Worm (Caenorhabditis elegans) whole organism, early embryonic: ENCODE results near the gene rpb-8.

ENCODE experiments used
- ceh-13 ChIP-seq: fragments of 200-800 bp; sonication (Bioruptor generic); optimal IDR thresholded peaks from 2 replicates; lab custom pipeline; 2018; ENCODE audit warnings: mild to moderate bottlenecking, missing genetic modification characterization, missing compliant biosample characterization
- tra-4 ChIP-seq: sonication (generic microtip); optimal IDR thresholded peaks from 2 replicates; lab custom pipeline; 2017; ENCODE audit warnings: missing genetic modification characterization, missing compliant biosample characterization

DNA sequence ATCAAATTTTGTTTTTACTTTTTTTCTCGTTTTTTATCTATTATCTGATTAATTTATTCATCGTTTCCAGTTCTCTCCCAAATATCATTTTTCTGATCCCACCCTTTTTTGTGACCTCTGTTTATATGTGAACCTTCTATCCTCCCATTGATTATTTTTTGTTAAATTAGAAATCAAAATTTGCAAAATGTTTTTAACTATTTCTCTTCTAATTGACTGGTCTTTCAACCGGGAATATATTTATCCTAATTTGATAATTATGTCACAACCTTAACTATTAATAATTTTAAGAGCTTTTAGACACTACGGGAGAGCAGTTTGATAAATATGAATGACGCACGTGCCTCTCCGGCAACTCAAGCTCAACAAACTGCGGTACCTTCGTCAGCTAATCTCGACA is 26.4 kb upstream of the rpb-8 start, which contains the start of gene ntl-9:
- TF ChIP-seq tra-4 (tag; lab: Kevin White, UChicago) (no peak), ceh-13 (GFP tag; lab: Kevin White, UChicago) (no peak)
